Fruit fly (Drosophila melanogaster): ENCODE measurements around the gene CG31189.

The CG31189 gene

dm6 chr3R:21064000-21064924 lies 18.6 kb upstream of the CG31189 start, which contains the start of gene Cortactin:
Gene Cortactin (minus strand): TSS chr3R:21064471.
- TF ChIP-seq Hr78 (GFP tag; optimal IDR thresholded peaks at IDR 0.05) (no peak), Vsx2 (GFP tag; optimal IDR thresholded peaks at IDR 0.05; ENCODE audit: partially characterized antibody) (no peak), Dif (GFP tag; optimal IDR thresholded peaks at IDR 0.05; ENCODE audit: partially characterized antibody) (peak; percentile 91), dl (GFP tag; optimal IDR thresholded peaks at IDR 0.05; ENCODE audit: insufficient read depth in 1 of 2, partially characterized antibody in 2 of 2) (peak; percentile 4 to 44), Jra (GFP tag; optimal IDR thresholded peaks at IDR 0.05) (peak; percentile 27), Sp1 (GFP tag; optimal IDR thresholded peaks at IDR 0.05) (no peak), CG9705 (GFP tag; optimal IDR thresholded peaks at IDR 0.05) (no peak), Hr83 (GFP tag; optimal IDR thresholded peaks at IDR 0.05; ENCODE audit: poor library complexity, severe bottlenecking) (peak; percentile 10), pan (optimal IDR thresholded peaks at IDR 0.05) (no peak), Myc (optimal IDR thresholded peaks at IDR 0.05) (peak; percentile 37), Hnf4 (GFP tag; optimal IDR thresholded peaks at IDR 0.05) (peak; percentile 11), dmrt93B (GFP tag; optimal IDR thresholded peaks at IDR 0.05) (no peak)

DNA sequence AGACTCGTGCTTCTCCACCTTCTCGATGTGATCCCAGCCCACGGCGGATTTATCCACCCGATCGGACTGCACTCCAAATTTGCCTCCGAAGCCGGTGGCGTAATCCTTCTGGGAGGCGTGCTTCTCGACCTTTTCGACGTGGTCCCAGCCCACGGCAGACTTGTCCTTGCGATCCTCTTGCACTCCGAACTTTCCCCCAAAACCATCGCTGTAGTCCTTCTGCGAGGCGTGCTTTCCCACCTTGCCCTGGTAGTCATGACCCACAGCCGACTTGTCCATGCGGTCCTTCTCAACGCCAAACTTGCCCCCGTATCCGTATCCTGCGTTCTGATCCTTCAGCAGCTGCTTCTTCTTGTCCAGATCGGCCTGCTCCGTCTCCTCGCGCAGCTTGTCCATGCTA lies 17.8 kb upstream of the CG31189 start:
- TF ChIP-seq rgr (GFP tag; optimal IDR thresholded peaks at IDR 0.05) (no peak), ey (GFP tag; optimal IDR thresholded peaks at IDR 0.05) (no peak), Rel (GFP tag; optimal IDR thresholded peaks at IDR 0.05) (no peak), Rel (tag; optimal IDR thresholded peaks at IDR 0.05) (no peak), Hnf4 (GFP tag; optimal IDR thresholded peaks at IDR 0.05) (no peak), HLH106 (tag; optimal IDR thresholded peaks at IDR 0.05) (no peak), GATAd (GFP tag; optimal IDR thresholded peaks at IDR 0.05) (no peak), Mio (GFP tag; optimal IDR thresholded peaks at IDR 0.05) (no peak), Hr78 (GFP tag; optimal IDR thresholded peaks at IDR 0.05) (no peak), dsf (GFP tag; optimal IDR thresholded peaks at IDR 0.05; ENCODE audit: borderline replicate concordance) (no peak), N (GFP tag; optimal IDR thresholded peaks at IDR 0.05) (no peak), jim (GFP tag; optimal IDR thresholded peaks at IDR 0.05) (no peak), pan (optimal IDR thresholded peaks at IDR 0.05) (no peak), Myc (optimal IDR thresholded peaks at IDR 0.05) (no peak), Dfd (GFP tag; optimal IDR thresholded peaks at IDR 0.05) (no peak)

DNA sequence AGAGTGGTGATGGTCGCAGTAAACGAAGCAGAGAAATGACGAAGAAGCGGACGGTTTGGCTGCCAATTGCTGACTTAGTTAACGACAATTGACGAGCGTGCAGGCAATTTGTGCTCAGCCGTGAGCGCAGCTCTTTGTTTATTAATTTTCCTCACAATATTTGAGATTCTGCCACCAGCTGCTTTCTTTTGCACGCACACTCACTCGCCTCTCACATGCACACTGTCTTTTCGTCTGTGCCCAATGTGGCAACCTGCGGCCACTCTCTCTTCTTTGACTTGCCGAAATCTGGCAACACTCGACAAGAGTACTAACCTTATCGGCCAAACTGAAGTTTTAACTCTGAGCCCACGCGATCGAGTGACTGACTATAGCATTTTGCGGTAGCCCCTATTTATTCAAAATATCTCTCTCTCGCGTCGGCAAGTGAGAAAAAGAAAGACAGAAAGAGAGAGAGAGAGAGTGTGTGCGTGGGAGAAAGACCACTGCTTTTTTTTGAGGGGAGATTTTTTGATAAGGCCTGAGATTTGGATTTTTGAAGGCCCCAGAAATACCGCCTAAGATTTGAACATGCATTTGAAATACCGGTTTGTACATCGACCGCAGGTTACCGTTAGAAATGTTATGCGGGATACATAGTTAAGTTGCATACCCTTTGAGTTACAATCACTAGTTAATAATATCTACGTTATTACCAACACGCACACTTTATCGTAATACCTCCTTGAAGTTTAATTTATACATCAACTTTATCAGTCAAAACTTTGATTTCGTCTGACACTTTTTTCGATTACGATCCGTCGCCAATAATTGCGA lies 15.0 kb upstream of the CG31189 start, which contains the start of gene Mvl:
TSS of gene Mvl (minus strand) at position 371 of the 816 bp plus-strand sequence.
- TF ChIP-seq GATAd (GFP tag; optimal IDR thresholded peaks at IDR 0.05) (no peak), Abd-B (GFP tag; optimal IDR thresholded peaks at IDR 0.05) (no peak), br (GFP tag; optimal IDR thresholded peaks at IDR 0.05) (peak; percentile 36), N (GFP tag; optimal IDR thresholded peaks at IDR 0.05) (no peak), ey (GFP tag; optimal IDR thresholded peaks at IDR 0.05) (no peak), Hnf4 (GFP tag; optimal IDR thresholded peaks at IDR 0.05) (peak; percentile 48), Sp1 (GFP tag; optimal IDR thresholded peaks at IDR 0.05) (peak; percentile 4), tai (GFP tag; optimal IDR thresholded peaks at IDR 0.05) (no peak), Jra (GFP tag; optimal IDR thresholded peaks at IDR 0.05) (no peak), foxo (GFP tag; optimal IDR thresholded peaks at IDR 0.05) (peak in 1 of 2 experiments; percentile 3), Myc (optimal IDR thresholded peaks at IDR 0.05) (no peak), psq (GFP tag; optimal IDR thresholded peaks at IDR 0.05) (peak; percentile 7), h (GFP tag; optimal IDR thresholded peaks at IDR 0.05) (peak; percentile 72), Hr78 (GFP tag; optimal IDR thresholded peaks at IDR 0.05) (no peak), dl (GFP tag; optimal IDR thresholded peaks at IDR 0.05; ENCODE audit: insufficient read depth in 1 of 2, partially characterized antibody in 2 of 2) (peak in 1 of 2 experiments; percentile 32), lola (GFP tag; optimal IDR thresholded peaks at IDR 0.05) (no peak), rgr (GFP tag; optimal IDR thresholded peaks at IDR 0.05) (peak; percentile 38), Rel (GFP tag; optimal IDR thresholded peaks at IDR 0.05) (no peak), Rel (tag; optimal IDR thresholded peaks at IDR 0.05) (peak; percentile 72), dsf (GFP tag; optimal IDR thresholded peaks at IDR 0.05; ENCODE audit: borderline replicate concordance) (no peak), Hr83 (GFP tag; optimal IDR thresholded peaks at IDR 0.05; ENCODE audit: poor library complexity, severe bottlenecking) (peak; percentile 56), fru (GFP tag; optimal IDR thresholded peaks at IDR 0.05) (peak; percentile 55), CG32264 (GFP tag; optimal IDR thresholded peaks at IDR 0.05) (no peak), Dif (GFP tag; optimal IDR thresholded peaks at IDR 0.05; ENCODE audit: partially characterized antibody) (peak; percentile 69)

All from whole organism, wandering third instar larva.